Worm (Caenorhabditis elegans) whole organism, L4 larva: ENCODE data around the gene tsn-1.

Experiments used
- daf-16 ChIP-seq, 3 experiments: sonication (generic microtip); optimal IDR thresholded peaks; 2 replicates each; lab custom pipeline; 2016 to 2017; ENCODE audit warnings: missing genetic modification characterization in 3 of 3, missing genetic modification reagents in 3 of 3, mild to moderate bottlenecking in 2 of 3, missing compliant biosample characterization in 2 of 3, missing biosample characterization in 1 of 3, moderate library complexity in 1 of 3
- pqm-1 ChIP-seq: sonication (generic microtip); optimal IDR thresholded peaks from 2 replicates; lab custom pipeline; 2017; ENCODE audit warnings: missing biosample characterization, missing genetic modification characterization

DNA sequence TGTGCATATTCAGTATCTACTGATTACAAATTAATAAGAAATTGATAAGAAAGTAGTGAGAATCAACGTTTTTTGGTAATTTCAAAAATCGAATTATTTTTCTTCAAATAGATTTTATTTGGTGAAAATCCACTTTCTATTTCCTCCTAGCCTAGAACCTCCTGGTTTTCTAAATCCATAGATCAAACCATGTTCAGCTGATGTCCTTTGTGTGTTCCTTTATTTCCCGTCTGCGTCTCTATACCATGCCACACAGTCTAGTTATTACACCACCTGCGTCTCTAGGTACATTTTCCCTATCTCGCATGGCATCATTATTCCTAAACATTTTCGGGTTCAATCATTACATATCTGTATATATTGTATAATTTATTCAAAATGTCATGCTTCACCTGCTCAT is 13.5 kb upstream of the tsn-1 start, which contains the start of gene F10G7.5:
- no peak for TF ChIP-seq daf-16 (GFP tag; optimal IDR thresholded peaks at IDR 0.05; lab: Kevin White, UChicago)
- TF ChIP-seq daf-16 (tag; optimal IDR thresholded peaks at IDR 0.05; lab: Kevin White, UChicago): no peak
- peak; percentile 34 for TF ChIP-seq pqm-1 (tag; lab: Kevin White, UChicago)
